Worm (Caenorhabditis elegans) whole organism, mixed stage, embryonic: ENCODE results near the gene T16A1.4.

Experiments
- nhr-12 ChIP-seq: fragments of 150-350 bp; optimal IDR thresholded peaks from 2 replicates; lab custom pipeline; 2014; ENCODE audit warnings: missing biosample characterization, missing genetic modification characterization
- nhr-237 ChIP-seq: fragments of 150-350 bp; optimal IDR thresholded peaks from 2 replicates; lab custom pipeline; 2014; ENCODE audit warnings: missing biosample characterization, missing genetic modification characterization
- tbx-8 ChIP-seq: fragments of 200-800 bp; sonication (Bioruptor generic); optimal IDR thresholded peaks from 2 replicates; lab custom pipeline; 2018; ENCODE audit warnings: mild to moderate bottlenecking, missing genetic modification characterization, moderate library complexity, missing compliant biosample characterization

DNA sequence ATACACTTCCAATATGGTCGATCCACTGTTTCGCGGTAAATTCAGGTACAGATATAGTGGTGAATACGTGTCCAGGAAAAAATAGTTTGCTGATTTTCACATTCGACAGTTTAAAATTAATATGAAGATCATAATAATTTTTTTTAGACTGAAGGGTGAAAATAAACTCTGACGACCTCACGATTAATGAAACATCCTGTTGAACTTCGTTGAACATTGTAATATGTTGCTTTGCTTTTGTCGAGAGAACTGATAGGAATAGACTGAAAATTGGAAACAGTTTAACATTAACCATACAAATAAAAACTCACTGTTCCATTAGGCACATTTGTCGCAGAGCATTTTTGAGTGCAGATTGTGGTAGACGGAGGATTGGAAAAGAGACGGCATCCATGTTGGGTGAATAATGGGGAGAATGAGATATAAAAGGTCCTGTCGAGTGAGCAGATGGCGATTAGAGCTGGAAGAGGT is 12.1 kb downstream of the T16A1.4 start, which contains the start of gene fbxb-37:
- TF ChIP-seq nhr-12 (no peak), tbx-8 (GFP tag; lab: Kevin White, UChicago) (no peak), nhr-237 (tag; lab: Kevin White, UChicago) (no peak)
